Fruit fly (Drosophila melanogaster) whole organism, embryonic: ENCODE results near the gene CCDC151.

ENCODE experiments used
- ATbp ChIP-seq: fragments of 200-800 bp; sonication (Bioruptor generic); optimal IDR thresholded peaks from 2 replicates; lab custom pipeline; 2017; ENCODE audit warnings: missing biosample characterization, mild to moderate bottlenecking, missing genetic modification characterization, missing genetic modification reagents
- Aef1 ChIP-seq: fragments of 200-800 bp; sonication (Bioruptor generic); IDR thresholded peaks from 3 replicates; pipeline ENCODE4 v1.3.6; 2022; ENCODE audit warnings: missing biosample characterization, missing genetic modification characterization
- Asciz ChIP-seq: fragments of 200-800 bp; sonication (Bioruptor generic); optimal IDR thresholded peaks from 2 replicates; lab custom pipeline; 2017; ENCODE audit warnings: missing biosample characterization, mild to moderate bottlenecking, missing genetic modification characterization, missing genetic modification reagents
- Atf-2 ChIP-seq: fragments of 200-800 bp; sonication (Bioruptor generic); optimal IDR thresholded peaks from 2 replicates; lab custom pipeline; 2016; ENCODE audit warnings: missing biosample characterization, missing genetic modification characterization
- CG10543 ChIP-seq: fragments of 200-800 bp; sonication (Bioruptor generic); optimal IDR thresholded peaks from 3 replicates; lab custom pipeline; 2017; ENCODE audit warnings: missing biosample characterization, mild to moderate bottlenecking, missing genetic modification characterization, moderate library complexity
- CG11247 ChIP-seq: fragments of 200-800 bp; sonication (Bioruptor generic); IDR thresholded peaks from 2 replicates; pipeline ENCODE4 v1.3.6; 2022; ENCODE audit warnings: missing biosample characterization, missing genetic modification characterization
- CG11456 ChIP-seq: fragments of 200-800 bp; sonication (Bioruptor generic); IDR thresholded peaks from 3 replicates; pipeline ENCODE4 v1.3.6; 2022; ENCODE audit warnings: missing biosample characterization, missing genetic modification characterization
- CG12219 ChIP-seq: fragments of 200-800 bp; sonication (Bioruptor generic); optimal IDR thresholded peaks from 3 replicates; lab custom pipeline; 2018; ENCODE audit warnings: missing biosample characterization, mild to moderate bottlenecking, missing genetic modification characterization
- CG16813 ChIP-seq: fragments of 200-800 bp; sonication (Bioruptor generic); IDR thresholded peaks from 3 replicates; pipeline ENCODE4 v1.3.6; 2022; ENCODE audit warnings: missing biosample characterization, missing genetic modification characterization; ENCODE audit not compliant: partially characterized antibody
- CG17359 ChIP-seq: fragments of 200-800 bp; sonication (Bioruptor generic); optimal IDR thresholded peaks from 3 replicates; lab custom pipeline; 2018; ENCODE audit warnings: missing biosample characterization, mild to moderate bottlenecking, missing genetic modification characterization, moderate library complexity
- CG18476 ChIP-seq: fragments of 200-800 bp; sonication (Bioruptor generic); optimal IDR thresholded peaks from 2 replicates; lab custom pipeline; 2016; ENCODE audit warnings: missing biosample characterization, mild to moderate bottlenecking, missing genetic modification characterization
- CG3163 ChIP-seq: fragments of 200-800 bp; sonication (Bioruptor generic); optimal IDR thresholded peaks from 3 replicates; lab custom pipeline; 2016; ENCODE audit warnings: missing biosample characterization, missing genetic modification characterization
- CG32772 ChIP-seq: fragments of 200-800 bp; sonication (Bioruptor generic); IDR thresholded peaks from 2 replicates; pipeline ENCODE4 v1.3.6; 2022; ENCODE audit warnings: missing biosample characterization, missing genetic modification characterization
- CG33557 ChIP-seq: fragments of 200-800 bp; sonication (Bioruptor generic); optimal IDR thresholded peaks from 2 replicates; lab custom pipeline; 2019; ENCODE audit warnings: missing biosample characterization, mild to moderate bottlenecking, missing genetic modification characterization, moderate library complexity
- CG3407 ChIP-seq: fragments of 200-800 bp; sonication (Bioruptor generic); optimal IDR thresholded peaks from 2 replicates; lab custom pipeline; 2018; ENCODE audit warnings: missing biosample characterization, mild to moderate bottlenecking, missing genetic modification characterization
- CG3995 ChIP-seq: fragments of 200-800 bp; sonication (Bioruptor generic); optimal IDR thresholded peaks from 3 replicates; lab custom pipeline; 2016; ENCODE audit warnings: missing biosample characterization, missing genetic modification characterization
- CG4424 ChIP-seq: fragments of 200-800 bp; sonication (Bioruptor generic); optimal IDR thresholded peaks from 3 replicates; lab custom pipeline; 2016; ENCODE audit warnings: missing biosample characterization, missing genetic modification characterization
- CG5180 ChIP-seq: fragments of 200-800 bp; sonication (Bioruptor generic); optimal IDR thresholded peaks from 3 replicates; lab custom pipeline; 2017; ENCODE audit warnings: missing biosample characterization, missing genetic modification characterization, mild to moderate bottlenecking, moderate library complexity, missing genetic modification reagents
- CG6254 ChIP-seq: fragments of 200-800 bp; sonication (Bioruptor generic); optimal IDR thresholded peaks from 3 replicates; lab custom pipeline; 2017; ENCODE audit warnings: mild to moderate bottlenecking, missing biosample characterization, missing genetic modification reagents, missing genetic modification characterization
- CG7271 ChIP-seq: fragments of 200-800 bp; sonication (Bioruptor generic); optimal IDR thresholded peaks from 2 replicates; lab custom pipeline; 2018; ENCODE audit warnings: missing biosample characterization, mild to moderate bottlenecking, missing genetic modification characterization, moderate library complexity
- CG8089 ChIP-seq: fragments of 200-800 bp; sonication (Bioruptor generic); optimal IDR thresholded peaks from 3 replicates; lab custom pipeline; 2016; ENCODE audit warnings: missing biosample characterization, missing genetic modification characterization
- CG8281 ChIP-seq: fragments of 200-800 bp; sonication (Bioruptor generic); optimal IDR thresholded peaks from 2 replicates; lab custom pipeline; 2018; ENCODE audit warnings: missing biosample characterization, mild to moderate bottlenecking, missing genetic modification characterization, moderate library complexity
- CG8478 ChIP-seq: fragments of >200 bp; optimal IDR thresholded peaks from 2 replicates; lab custom pipeline; 2018
- Dek ChIP-seq: fragments of 200-800 bp; sonication (Bioruptor generic); optimal IDR thresholded peaks from 3 replicates; lab custom pipeline; 2019; ENCODE audit warnings: missing biosample characterization, mild to moderate bottlenecking, missing genetic modification characterization, moderate library complexity
- Dp ChIP-seq: fragments of 200-800 bp; sonication (Bioruptor generic); optimal IDR thresholded peaks from 2 replicates; lab custom pipeline; 2018; ENCODE audit warnings: missing biosample characterization, mild to moderate bottlenecking, missing genetic modification characterization, moderate library complexity
- Fer3 ChIP-seq: fragments of 200-800 bp; sonication (Bioruptor generic); optimal IDR thresholded peaks from 2 replicates; lab custom pipeline; 2018; ENCODE audit warnings: missing biosample characterization, mild to moderate bottlenecking, missing genetic modification characterization, moderate library complexity
- HLH4C ChIP-seq: fragments of 200-800 bp; sonication (Bioruptor generic); IDR thresholded peaks from 3 replicates; pipeline ENCODE4 v1.3.6; 2022; ENCODE audit warnings: missing biosample characterization, missing genetic modification characterization; ENCODE audit not compliant: partially characterized antibody
- Mad ChIP-seq: fragments of 200-800 bp; sonication (Bioruptor generic); optimal IDR thresholded peaks from 2 replicates; lab custom pipeline; 2016; ENCODE audit warnings: missing biosample characterization, missing genetic modification characterization
- Rx ChIP-seq: fragments of 200-800 bp; sonication (Bioruptor generic); IDR thresholded peaks from 2 replicates; pipeline ENCODE4 v1.3.6; 2022; ENCODE audit warnings: missing biosample characterization, missing genetic modification characterization
- Sry-δ ChIP-seq: fragments of 200-800 bp; sonication (Bioruptor generic); optimal IDR thresholded peaks from 2 replicates; lab custom pipeline; 2016; ENCODE audit warnings: missing biosample characterization, missing genetic modification characterization
- Trl ChIP-seq, 3 experiments: fragments of >200 bp in 2 of 3; fragments of 200-800 bp in 1 of 3; sonication (Bioruptor generic) in 1 of 3; optimal IDR thresholded peaks; 2 replicates in 1 of 3; 3 replicates in 2 of 3; lab custom pipeline; 2016 to 2017; ENCODE audit warnings: missing biosample characterization in 1 of 3, missing genetic modification characterization in 1 of 3
- Usf ChIP-seq: fragments of 200-800 bp; sonication (Bioruptor generic); optimal IDR thresholded peaks from 2 replicates; lab custom pipeline; 2017; ENCODE audit warnings: missing genotype, missing biosample characterization, missing genetic modification characterization
- al ChIP-seq: fragments of 200-800 bp; sonication (Bioruptor generic); IDR thresholded peaks from 2 replicates; pipeline ENCODE4 v1.3.6; 2022; ENCODE audit warnings: missing biosample characterization, missing genetic modification characterization
- amos ChIP-seq: fragments of 200-800 bp; sonication (Bioruptor generic); IDR thresholded peaks from 2 replicates; pipeline ENCODE4 v1.3.6; 2022; ENCODE audit warnings: missing biosample characterization, missing genetic modification characterization; ENCODE audit not compliant: partially characterized antibody
- bcd ChIP-seq: fragments of 200-800 bp; sonication (Bioruptor generic); optimal IDR thresholded peaks from 2 replicates; lab custom pipeline; 2017; ENCODE audit warnings: missing biosample characterization, mild to moderate bottlenecking, missing genetic modification characterization
- br ChIP-seq: fragments of >200 bp; optimal IDR thresholded peaks from 2 replicates; lab custom pipeline; 2017
- cad ChIP-seq: fragments of >200 bp; optimal IDR thresholded peaks from 2 replicates; lab custom pipeline; 2017; ENCODE audit warnings: missing biosample characterization, missing genetic modification characterization
- cg ChIP-seq: fragments of 200-800 bp; sonication (Bioruptor generic); optimal IDR thresholded peaks from 3 replicates; lab custom pipeline; 2019; ENCODE audit warnings: missing biosample characterization, mild to moderate bottlenecking, missing genetic modification characterization, moderate library complexity
- dimm ChIP-seq: fragments of 200-800 bp; sonication (Bioruptor generic); IDR thresholded peaks from 2 replicates; pipeline ENCODE4 v1.3.6; 2022; ENCODE audit warnings: missing biosample characterization, missing genetic modification characterization
- eve ChIP-seq, 2 experiments: fragments of >200 bp; optimal IDR thresholded peaks; 2 replicates each; lab custom pipeline; 2017; ENCODE audit warnings: missing biosample characterization in 2 of 2, missing genetic modification characterization in 2 of 2
- ewg ChIP-seq: fragments of 200-800 bp; sonication (Bioruptor generic); optimal IDR thresholded peaks from 3 replicates; lab custom pipeline; 2017; ENCODE audit warnings: mild to moderate bottlenecking, missing biosample characterization, missing genetic modification reagents, missing genetic modification characterization
- pb ChIP-seq: fragments of 200-800 bp; sonication (Bioruptor generic); optimal IDR thresholded peaks from 3 replicates; lab custom pipeline; 2016; ENCODE audit warnings: missing biosample characterization, missing genetic modification characterization
- pros ChIP-seq: fragments of 200-800 bp; sonication (Bioruptor generic); optimal IDR thresholded peaks from 3 replicates; lab custom pipeline; 2019; ENCODE audit warnings: missing biosample characterization, mild to moderate bottlenecking, missing genetic modification characterization, moderate library complexity
- ranshi ChIP-seq: fragments of 200-800 bp; sonication (Bioruptor generic); IDR thresholded peaks from 2 replicates; pipeline ENCODE4 v1.3.6; 2022; ENCODE audit warnings: missing biosample characterization, missing genetic modification characterization
- salm ChIP-seq: fragments of 200-800 bp; sonication (Bioruptor generic); optimal IDR thresholded peaks from 2 replicates; lab custom pipeline; 2018; ENCODE audit warnings: missing biosample characterization, mild to moderate bottlenecking, missing genetic modification characterization
- stc ChIP-seq: fragments of 200-800 bp; sonication (Bioruptor generic); IDR thresholded peaks from 2 replicates; pipeline ENCODE4 v1.3.6; 2022; ENCODE audit warnings: missing biosample characterization, missing genetic modification characterization
- stwl ChIP-seq: fragments of 200-800 bp; sonication (Bioruptor generic); optimal IDR thresholded peaks from 3 replicates; lab custom pipeline; 2018; ENCODE audit warnings: missing biosample characterization, mild to moderate bottlenecking, missing genetic modification characterization, moderate library complexity
- ttk ChIP-seq: fragments of 200-800 bp; sonication (Bioruptor generic); IDR thresholded peaks from 2 replicates; pipeline ENCODE4 v2.1.2; 2022; ENCODE audit warnings: missing biosample characterization, missing genetic modification characterization
- zen ChIP-seq: fragments of 200-800 bp; sonication (Bioruptor generic); optimal IDR thresholded peaks from 3 replicates; lab custom pipeline; 2018; ENCODE audit warnings: missing biosample characterization, mild to moderate bottlenecking, missing genetic modification characterization, moderate library complexity

Gene CCDC151

dm6 chr3L:11832360-11833295 lies 48.6 kb upstream of the CCDC151 start (continued):
- TF ChIP-seq CG11456 (no peak), ATbp (GFP tag; lab: Kevin White, UChicago) (no peak), CG33557 (no peak), ewg (peak; percentile 71), CG3995 (GFP tag; lab: Kevin White, UChicago) (no peak), CG8089 (GFP tag; lab: Kevin White, UChicago) (no peak), CG8281 (no peak), CG12219 (no peak), Aef1 (GFP tag; lab: Robert Waterston, UW) (peak; percentile 64; the same call in 2 of the 3 replicates), CG5180 (no peak), stwl (tag; lab: Kevin White, UChicago) (no peak), pros (GFP tag; lab: Kevin White, UChicago) (peak; percentile 92), bcd (no peak), br (lab: Kevin White, UChicago) (no peak), al (GFP tag; lab: Robert Waterston, UW) (no peak), CG18476 (GFP tag; lab: Kevin White, UChicago) (no peak), CG3163 (GFP tag; lab: Kevin White, UChicago) (peak; percentile 57), Usf (GFP tag; lab: Kevin White, UChicago) (no peak), CG10543 (GFP tag; lab: Kevin White, UChicago) (peak; percentile 26), CG11247 (GFP tag; lab: Robert Waterston, UW) (no peak), cad (peak; percentile 71), pb (GFP tag; lab: Kevin White, UChicago) (no peak), ranshi (GFP tag; lab: Robert Waterston, UW) (0 out of 2 replicates have a peak, but pooled peaks have one; percentile 22), Sry-δ (no peak), amos (no peak), zen (tag; lab: Kevin White, UChicago) (no peak), HLH4C (GFP tag; lab: Robert Waterston, UW) (no peak), Atf-2 (GFP tag; lab: Kevin White, UChicago) (no peak), CG7271 (tag; lab: Kevin White, UChicago) (no peak), ttk (GFP tag; lab: Robert Waterston, UW) (peak; percentile 32; the same call in 1 of the 2 replicates), eve (GFP tag; optimal IDR thresholded peaks at IDR 0.05; lab: Kevin White, UChicago) (no peak), CG32772 (GFP tag; lab: Robert Waterston, UW) (no peak), salm (tag; lab: Kevin White, UChicago) (no peak), CG6254 (GFP tag; lab: Kevin White, UChicago) (no peak), Trl (optimal IDR thresholded peaks at IDR 0.05; lab: Kevin White, UChicago) (peak; percentile 51 to 59), Trl (GFP tag; optimal IDR thresholded peaks at IDR 0.05; lab: Kevin White, UChicago) (no peak), Dek (tag; lab: Kevin White, UChicago) (no peak), CG8478 (lab: Kevin White, UChicago) (no peak), Mad (GFP tag; lab: Kevin White, UChicago) (no peak), Fer3 (tag; lab: Kevin White, UChicago) (no peak), Dp (peak; percentile 1), CG4424 (no peak), CG17359 (no peak), CG3407 (GFP tag; lab: Kevin White, UChicago) (no peak), cg (peak; percentile 79), dimm (GFP tag; lab: Robert Waterston, UW) (no peak), Rx (GFP tag; lab: Robert Waterston, UW) (no peak), CG16813 (GFP tag; lab: Robert Waterston, UW) (no peak), Asciz (GFP tag; lab: Kevin White, UChicago) (no peak), stc (GFP tag; lab: Robert Waterston, UW) (no peak)
